Fruit fly (Drosophila melanogaster): ENCODE results near the gene CG43392.

dm6 chr3L:22006107-22006506 lies 23.5 kb downstream of the CG43392 start:
- TF ChIP-seq kay (GFP tag; ENCODE audit: borderline replicate concordance) (no peak), CG5204 (GFP tag; optimal IDR thresholded peaks at IDR 0.05) (no peak), Clk (GFP tag; optimal IDR thresholded peaks at IDR 0.05) (no peak), cnc (optimal IDR thresholded peaks at IDR 0.05) (no peak), CG11617 (GFP tag; optimal IDR thresholded peaks at IDR 0.05) (no peak), bab1 (GFP tag; optimal IDR thresholded peaks at IDR 0.05) (no peak), CG12768 (GFP tag; optimal IDR thresholded peaks at IDR 0.05) (no peak), Crg-1 (GFP tag; optimal IDR thresholded peaks at IDR 0.05) (no peak), Hr96 (GFP tag; optimal IDR thresholded peaks at IDR 0.05) (no peak), Mnt (GFP tag; optimal IDR thresholded peaks at IDR 0.05) (no peak)
